Worm (Caenorhabditis elegans): ENCODE data around the gene oxy-4.

DNA sequence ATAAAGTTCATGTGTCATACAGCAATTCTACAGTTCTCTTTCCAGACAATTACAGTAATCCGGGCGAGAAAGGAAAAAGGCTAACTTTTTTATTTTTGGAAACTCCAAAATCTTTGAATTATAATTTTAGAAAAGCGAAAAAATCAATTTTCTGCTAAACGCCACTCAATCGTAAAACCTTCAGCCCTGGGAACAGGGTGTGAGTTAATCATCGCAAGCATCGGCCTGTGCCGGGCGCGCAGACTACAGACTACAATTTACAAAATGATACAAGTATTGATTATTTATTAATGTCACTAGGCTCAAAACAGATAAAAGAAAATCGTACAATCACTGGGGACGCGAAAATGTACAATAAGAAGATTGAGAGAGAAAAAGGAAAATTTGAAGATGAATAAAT, 27.9 kb downstream of the oxy-4 start:
- TF ChIP-seq ceh-82 (tag; optimal IDR thresholded peaks at IDR 0.05) (no peak), zag-1 (tag; optimal IDR thresholded peaks at IDR 0.05) (no peak), nhr-11 (tag; optimal IDR thresholded peaks at IDR 0.05) (no peak), sptf-1 (tag; optimal IDR thresholded peaks at IDR 0.05) (no peak), hlh-4 (tag; optimal IDR thresholded peaks at IDR 0.05) (no peak), ztf-11 (tag; optimal IDR thresholded peaks at IDR 0.05) (no peak), fos-1 (tag; optimal IDR thresholded peaks at IDR 0.05) (no peak)
